Worm (Caenorhabditis elegans): ENCODE data around the gene T15H9.4.

T15H9.4 gene

DNA sequence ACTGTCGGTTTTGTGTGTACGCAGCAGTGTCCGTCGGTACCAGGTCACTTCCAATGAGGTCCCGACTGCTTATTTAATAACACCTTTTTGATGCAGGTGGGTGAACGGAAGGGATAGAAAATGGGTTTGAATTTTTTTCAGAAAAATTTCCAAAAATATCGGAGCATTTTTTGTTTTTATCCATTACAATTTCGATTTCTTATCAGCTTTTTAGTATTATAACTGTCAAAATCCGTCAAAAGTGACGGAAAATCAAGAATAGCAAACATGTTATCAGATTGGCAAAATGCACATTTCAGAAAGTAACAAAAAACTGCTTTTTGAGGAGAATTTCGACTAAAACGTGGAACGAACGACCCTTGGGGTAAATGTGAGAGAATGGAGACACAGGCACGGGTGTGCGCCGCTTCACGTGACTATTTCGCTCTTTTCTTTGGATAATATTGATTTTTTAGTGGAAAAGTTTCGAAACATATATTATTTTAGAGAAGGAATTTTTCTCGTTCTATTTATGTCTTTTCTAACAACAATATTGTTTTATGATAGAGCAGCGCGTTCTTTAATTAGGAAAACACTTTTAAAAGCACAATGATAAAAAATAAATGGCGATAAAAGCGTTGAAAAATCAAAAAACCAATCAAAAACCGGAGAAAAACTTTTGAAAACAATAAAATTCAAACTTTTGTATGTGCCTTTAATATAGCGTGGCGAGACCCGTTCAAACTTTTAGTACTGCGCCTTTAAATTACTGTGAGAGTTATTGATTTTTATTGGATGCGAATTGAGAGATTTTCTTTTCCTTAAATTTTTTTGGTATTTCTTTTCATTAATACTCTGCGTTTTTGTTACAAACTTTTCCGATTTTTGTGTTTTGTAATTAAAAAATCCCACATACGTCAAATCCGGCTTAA lies 35.5 kb downstream of the T15H9.4 start, which contains the start of gene sqv-8 (continued):
- TF ChIP-seq nhr-237 (tag; optimal IDR thresholded peaks at IDR 0.05): no peak
- no peak for TF ChIP-seq nhr-12 (tag; optimal IDR thresholded peaks at IDR 0.05)
- TF ChIP-seq hpl-2 (GFP tag; optimal IDR thresholded peaks at IDR 0.05): no peak
- no peak for TF ChIP-seq elt-3 (tag; optimal IDR thresholded peaks at IDR 0.05)
- TF ChIP-seq fos-1 (tag; optimal IDR thresholded peaks at IDR 0.05): no peak
- no peak for TF ChIP-seq ets-5 (GFP tag; IDR thresholded peaks at IDR 0.05)
- no peak for TF ChIP-seq sox-4 (tag; optimal IDR thresholded peaks at IDR 0.05)
- no peak for TF ChIP-seq isw-1 (GFP tag; IDR thresholded peaks at IDR 0.05)

DNA sequence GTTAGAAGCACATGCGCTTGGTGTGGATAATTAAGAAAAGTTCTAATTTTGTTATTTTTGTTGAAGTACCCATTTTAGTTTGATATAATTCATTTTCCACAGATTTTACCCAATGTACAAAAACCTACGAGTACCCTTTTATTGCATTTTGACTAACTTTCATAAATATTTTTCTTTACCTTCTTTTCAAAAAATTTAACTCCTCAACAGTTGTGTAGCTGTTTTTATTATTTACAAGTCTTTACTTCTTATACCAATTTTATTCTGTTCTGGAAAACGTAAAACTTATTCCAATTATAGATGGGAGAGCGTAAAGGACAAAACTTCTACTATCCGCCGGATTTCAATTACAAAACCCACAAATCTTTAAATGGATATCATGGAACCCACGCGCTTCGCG lies 37.5 kb downstream of the T15H9.4 start, which contains the start of gene ZK1307.9:
TSS of gene ZK1307.9 (plus strand) at position 301 of the 400 bp plus-strand sequence.
- TF ChIP-seq egl-13 (tag; optimal IDR thresholded peaks at IDR 0.05) (no peak), zag-1 (tag; optimal IDR thresholded peaks at IDR 0.05) (no peak), isw-1 (GFP tag; IDR thresholded peaks at IDR 0.05) (no peak), vab-15 (tag; optimal IDR thresholded peaks at IDR 0.05) (no peak), unc-98 (GFP tag; IDR thresholded peaks at IDR 0.05) (no peak), nhr-71 (tag; optimal IDR thresholded peaks at IDR 0.05) (no peak), zip-4 (GFP tag; optimal IDR thresholded peaks at IDR 0.05) (no peak), fkh-10 (GFP tag; optimal IDR thresholded peaks at IDR 0.05) (no peak), ceh-63 (GFP tag; optimal IDR thresholded peaks at IDR 0.05) (no peak), efl-1 (optimal IDR thresholded peaks at IDR 0.05) (no peak), efl-1 (GFP tag; optimal IDR thresholded peaks at IDR 0.05 in 1 of 2) (no peak), ztf-11 (tag; optimal IDR thresholded peaks at IDR 0.05) (no peak), ceh-82 (tag; optimal IDR thresholded peaks at IDR 0.05) (no peak)

DNA sequence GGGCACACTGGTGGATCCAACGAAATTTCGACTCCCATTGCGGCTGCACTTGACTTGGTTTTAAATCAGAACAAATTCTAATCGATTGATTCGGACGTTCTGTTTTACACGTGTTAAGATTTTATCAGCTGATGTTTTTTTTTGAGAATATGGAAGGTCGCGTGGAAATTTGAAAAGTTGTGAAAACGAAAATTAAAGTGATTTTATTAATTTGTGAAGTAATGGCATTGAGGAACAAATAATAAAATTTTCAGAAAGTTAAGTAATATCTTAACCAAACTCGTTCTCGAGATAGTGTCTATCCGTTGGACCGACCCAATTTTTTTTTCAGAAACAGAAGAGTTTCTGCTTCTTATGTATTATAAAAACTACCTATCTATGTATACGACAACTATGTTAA lies 40.0 kb downstream of the T15H9.4 start, which contains the start of gene ZK1307.4:
TSS of gene ZK1307.4 (minus strand) at position 101 of the 400 bp plus-strand sequence.
- no peak for TF ChIP-seq mab-9 (GFP tag; IDR thresholded peaks at IDR 0.05)
- TF ChIP-seq lin-13 (GFP tag; optimal IDR thresholded peaks at IDR 0.05): no peak
- no peak for TF ChIP-seq hlh-17 (GFP tag; optimal IDR thresholded peaks at IDR 0.05; ENCODE audit: borderline replicate concordance)

DNA sequence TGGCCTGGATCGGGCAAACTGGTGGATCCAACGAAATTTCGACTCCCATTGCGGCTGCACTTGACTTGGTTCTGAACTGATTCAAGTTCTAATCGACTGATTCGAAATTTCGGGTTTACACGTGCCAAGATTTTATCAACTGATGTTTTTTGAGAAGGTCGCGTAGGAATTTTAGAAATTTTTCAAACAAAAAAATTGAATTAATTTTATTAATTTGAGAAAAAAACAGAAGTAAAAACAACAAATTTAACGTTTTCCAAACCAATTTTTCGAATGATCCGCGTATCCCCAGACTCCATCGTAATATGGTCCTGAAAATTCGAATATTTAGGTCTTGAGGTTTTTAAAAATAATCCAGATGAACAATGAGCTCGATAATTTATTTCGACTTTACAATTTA lies 41.2 kb downstream of the T15H9.4 start, which contains the start of gene ZK1307.3:
TSS of gene ZK1307.3 (minus strand) at position 101 of the 400 bp plus-strand sequence.
- TF ChIP-seq pax-3 (tag; optimal IDR thresholded peaks at IDR 0.05) (no peak), hpl-2 (GFP tag; optimal IDR thresholded peaks at IDR 0.05) (no peak), zag-1 (tag; optimal IDR thresholded peaks at IDR 0.05) (no peak), lin-35 (GFP tag; optimal IDR thresholded peaks at IDR 0.05) (no peak), lin-15B (tag; optimal IDR thresholded peaks at IDR 0.05) (no peak), blmp-1 (tag; optimal IDR thresholded peaks at IDR 0.05) (no peak), xbp-1 (tag; optimal IDR thresholded peaks at IDR 0.05) (no peak)

DNA sequence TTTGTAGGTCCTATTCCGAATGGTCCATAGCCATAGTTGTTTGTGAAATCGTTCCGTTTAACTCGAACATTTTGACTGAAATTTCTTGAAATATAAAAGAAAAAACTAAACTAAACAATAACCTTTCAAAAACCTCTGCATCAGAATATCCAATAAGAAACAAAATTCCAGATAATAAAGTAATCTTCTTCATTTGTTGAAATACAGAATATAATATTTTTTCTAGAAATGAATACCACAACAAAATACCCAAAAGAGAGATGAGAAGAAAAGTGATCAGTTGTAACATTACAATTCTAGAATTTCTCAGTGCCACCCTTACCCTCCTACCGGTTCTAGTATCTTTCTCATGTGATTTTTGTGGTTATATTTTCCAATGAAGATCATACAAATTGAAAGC lies 42.0 kb downstream of the T15H9.4 start, which contains the start of gene ZK1307.2:
TSS of gene ZK1307.2 (minus strand) at position 274 of the 400 bp plus-strand sequence.
- TF ChIP-seq mab-9 (GFP tag; IDR thresholded peaks at IDR 0.05) (no peak), lin-14 (GFP tag; optimal IDR thresholded peaks at IDR 0.05) (no peak), ztf-11 (tag; optimal IDR thresholded peaks at IDR 0.05) (no peak), nhr-47 (tag; optimal IDR thresholded peaks at IDR 0.05) (no peak), sup-37 (GFP tag; optimal IDR thresholded peaks at IDR 0.05) (no peak), nhr-71 (tag; optimal IDR thresholded peaks at IDR 0.05) (no peak)
